Worm (Caenorhabditis elegans) whole organism, L4/young adult: Measurements from ENCODE around the gene fbxb-24.

ENCODE experiments used
- W03F9.2 ChIP-seq: fragments of 150-350 bp; optimal IDR thresholded peaks from 2 replicates; lab custom pipeline; 2014; ENCODE audit warnings: missing biosample characterization, missing genetic modification characterization
- dao-5 ChIP-seq: sonication (generic microtip); optimal IDR thresholded peaks from 2 replicates; lab custom pipeline; 2016; ENCODE audit warnings: missing genotype, missing genetic modification characterization, moderate library complexity, missing compliant biosample characterization
- him-1 ChIP-seq: sonication (generic microtip); optimal IDR thresholded peaks from 2 replicates; lab custom pipeline; 2016; ENCODE audit warnings: missing genotype, missing genetic modification reagents, missing genetic modification characterization, missing compliant biosample characterization

DNA sequence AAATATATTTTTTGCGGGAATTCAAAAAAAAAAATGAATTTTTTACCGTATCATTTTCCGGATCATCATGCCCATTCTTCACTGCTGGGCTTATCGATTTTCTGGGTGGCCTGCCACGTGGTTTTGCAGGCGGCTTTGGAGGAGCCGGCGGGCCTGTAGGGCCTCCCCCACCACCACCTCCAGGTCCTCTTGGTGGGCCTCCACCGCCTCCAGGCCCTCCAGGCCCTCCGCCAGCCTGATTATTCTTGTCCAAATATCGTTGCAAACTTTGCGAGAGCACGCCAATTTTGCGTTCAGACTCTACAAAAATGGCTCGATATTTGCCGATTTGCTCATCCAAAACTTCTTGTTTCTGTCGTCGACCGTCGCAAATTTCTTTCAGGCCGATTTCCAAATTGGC is 42.4 kb downstream of the fbxb-24 start:
- TF ChIP-seq dao-5 (tag; lab: Kevin White, UChicago) (no peak), him-1 (no peak), W03F9.2 (tag; lab: Kevin White, UChicago) (no peak)
